Fruit fly (Drosophila melanogaster): Measurements from ENCODE around the gene Cp19.

The Cp19 gene

DNA sequence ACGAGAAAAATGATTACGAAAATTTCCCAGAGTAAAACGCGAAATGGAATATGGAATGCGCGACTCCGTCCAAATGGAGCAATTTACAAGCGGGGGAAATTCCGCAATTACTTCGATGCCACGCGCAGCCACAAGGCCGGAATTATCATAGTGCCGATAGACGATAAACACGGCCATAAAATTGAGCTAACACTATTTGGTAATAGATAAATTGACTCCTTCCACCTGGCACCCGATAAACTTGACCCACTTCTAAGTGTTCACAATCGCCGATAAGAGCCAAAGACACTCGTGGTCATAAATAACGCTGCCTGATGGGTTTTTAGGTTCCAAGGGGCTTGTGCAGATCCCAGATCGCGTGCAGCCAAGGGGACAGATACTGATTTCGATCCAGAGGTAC, 22.6 kb upstream of the Cp19 start (continued):
- TF ChIP-seq nom (GFP tag; optimal IDR thresholded peaks at IDR 0.05) (no peak), lola (GFP tag; optimal IDR thresholded peaks at IDR 0.05) (no peak), hkb (optimal IDR thresholded peaks at IDR 0.05) (no peak), hkb (GFP tag; IDR thresholded peaks at IDR 0.05) (no peak), trh (GFP tag; optimal IDR thresholded peaks at IDR 0.05) (no peak), Taf1 (GFP tag; IDR thresholded peaks at IDR 0.05) (no peak), CG8290 (GFP tag; optimal IDR thresholded peaks at IDR 0.05) (no peak), CG8290 (tag; optimal IDR thresholded peaks at IDR 0.05) (peak in 1 of 2 experiments; percentile 2), CG15073 (GFP tag; optimal IDR thresholded peaks at IDR 0.05) (no peak), zen (tag; optimal IDR thresholded peaks at IDR 0.05) (no peak)

DNA sequence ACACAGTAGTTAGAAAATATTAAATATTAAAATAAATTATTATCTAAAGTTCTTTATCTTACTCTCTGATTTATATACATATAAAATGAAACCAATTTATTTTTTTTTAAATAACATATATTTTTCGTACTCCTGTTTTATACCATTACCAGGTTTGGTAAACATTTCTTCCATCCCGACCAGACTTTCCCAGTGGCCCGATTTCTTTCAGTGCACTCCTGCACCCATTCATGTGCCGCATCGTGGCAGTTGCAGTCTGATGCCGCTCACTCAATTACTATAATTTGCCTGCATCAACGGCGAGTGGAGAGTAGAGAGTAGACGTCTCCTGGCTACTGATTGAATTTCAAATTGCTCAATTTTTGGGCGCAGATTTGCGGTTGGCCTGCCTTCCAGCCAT, 21.8 kb upstream of the Cp19 start:
- TF ChIP-seq Gug (GFP tag; IDR thresholded peaks at IDR 0.05) (0 out of 4 replicates have a peak, but pooled peaks have one; percentile 13), CG17361 (GFP tag; IDR thresholded peaks at IDR 0.05) (0 out of 3 replicates have a peak, but pooled peaks have one; percentile 34), CG10565 (GFP tag; optimal IDR thresholded peaks at IDR 0.05) (no peak), tup (GFP tag; optimal IDR thresholded peaks at IDR 0.05) (no peak), Rfx (GFP tag; IDR thresholded peaks at IDR 0.05) (0 out of 2 replicates have a peak, but pooled peaks have one; percentile 15), CG11456 (GFP tag; IDR thresholded peaks at IDR 0.05) (0 out of 3 replicates have a peak, but pooled peaks have one; percentile 37), Chrac-16 (GFP tag; optimal IDR thresholded peaks at IDR 0.05) (no peak), Aef1 (GFP tag; IDR thresholded peaks at IDR 0.05) (0 out of 3 replicates have a peak, but pooled peaks have one; percentile 18), gem (tag; optimal IDR thresholded peaks at IDR 0.05) (peak; percentile 6)

DNA sequence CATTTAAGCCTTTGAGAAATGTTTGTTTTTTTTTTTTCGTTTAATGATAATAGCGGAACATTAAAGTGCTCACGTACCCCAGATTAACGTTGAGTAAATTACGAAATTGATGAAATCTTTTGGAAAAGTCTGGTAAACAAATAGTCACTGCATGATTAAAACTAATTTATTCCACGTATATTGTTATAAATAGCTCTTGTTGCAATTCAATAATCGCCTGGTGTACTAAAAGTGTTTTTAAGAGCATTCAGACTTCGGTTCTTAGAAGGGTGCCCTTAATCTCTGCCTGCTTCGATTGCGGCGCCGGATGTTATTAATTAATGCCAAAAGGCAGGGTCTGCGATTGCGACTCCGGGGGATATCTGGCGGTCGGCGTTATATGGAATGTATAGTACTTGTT, 20.8 kb upstream of the Cp19 start:
- no peak for TF ChIP-seq mirr (GFP tag; optimal IDR thresholded peaks at IDR 0.05)
- no peak for TF ChIP-seq Ets97D (GFP tag; optimal IDR thresholded peaks at IDR 0.05)
- peak; percentile 25 for TF ChIP-seq D19A (tag; optimal IDR thresholded peaks at IDR 0.05)
- no peak for TF ChIP-seq CG34224 (GFP tag; IDR thresholded peaks at IDR 0.05; ENCODE audit: partially characterized antibody)
- peak; percentile 35; the same call in 2 of the 3 replicates for TF ChIP-seq row (GFP tag; IDR thresholded peaks at IDR 0.05)
- TF ChIP-seq Xbp1 (GFP tag; optimal IDR thresholded peaks at IDR 0.05), result no peak
- TF ChIP-seq sob (GFP tag; IDR thresholded peaks at IDR 0.05), result no peak
- no peak for TF ChIP-seq Hr78 (GFP tag; optimal IDR thresholded peaks at IDR 0.05)
- TF ChIP-seq CG7556 (GFP tag; optimal IDR thresholded peaks at IDR 0.05), result no peak
- no peak for TF ChIP-seq odd (GFP tag; optimal IDR thresholded peaks at IDR 0.05)
- no peak for TF ChIP-seq sima (GFP tag; optimal IDR thresholded peaks at IDR 0.05)
- peak; percentile 11 for TF ChIP-seq gem (tag; optimal IDR thresholded peaks at IDR 0.05)
- no peak for TF ChIP-seq CTCF (GFP tag; optimal IDR thresholded peaks at IDR 0.05)
- no peak for TF ChIP-seq Antp (GFP tag; optimal IDR thresholded peaks at IDR 0.05)
- 0 out of 3 replicates have a peak, but pooled peaks have one; percentile 37 for TF ChIP-seq dysf (GFP tag; IDR thresholded peaks at IDR 0.05)
- no peak for TF ChIP-seq CG14965 (GFP tag; optimal IDR thresholded peaks at IDR 0.05; ENCODE audit: borderline replicate concordance)
- peak; percentile 27; the same call in 1 of the 2 replicates for TF ChIP-seq GATAe (GFP tag; conservative IDR thresholded peaks at IDR 0.05)
- peak; percentile 61 for TF ChIP-seq CG2120 (GFP tag; optimal IDR thresholded peaks at IDR 0.05)
- TF ChIP-seq CG9817 (tag; optimal IDR thresholded peaks at IDR 0.05), result no peak
- no peak for TF ChIP-seq hkb (optimal IDR thresholded peaks at IDR 0.05)
- TF ChIP-seq hkb (GFP tag; IDR thresholded peaks at IDR 0.05), result no peak
- TF ChIP-seq CG13775 (GFP tag; optimal IDR thresholded peaks at IDR 0.05), result no peak
- peak; percentile 11 for TF ChIP-seq CG12155 (GFP tag; optimal IDR thresholded peaks at IDR 0.05)
- 0 out of 2 replicates have a peak, but pooled peaks have one; percentile 36 for TF ChIP-seq CG10321 (GFP tag; IDR thresholded peaks at IDR 0.05)
- no peak for TF ChIP-seq CG7839 (tag; optimal IDR thresholded peaks at IDR 0.05)
- no peak for TF ChIP-seq ci (GFP tag; IDR thresholded peaks at IDR 0.05)
- no peak for TF ChIP-seq pzg (GFP tag; optimal IDR thresholded peaks at IDR 0.05)
- no peak for TF ChIP-seq E2f2 (GFP tag; IDR thresholded peaks at IDR 0.05)
- TF ChIP-seq wdn (GFP tag; IDR thresholded peaks at IDR 0.05), result no peak
- TF ChIP-seq sug (tag; optimal IDR thresholded peaks at IDR 0.05), result peak; percentile 84
- TF ChIP-seq nerfin-2 (GFP tag; IDR thresholded peaks at IDR 0.05; ENCODE audit: partially characterized antibody), result no peak
- no peak for TF ChIP-seq Atf3 (GFP tag; optimal IDR thresholded peaks at IDR 0.05)
- TF ChIP-seq stc (GFP tag; IDR thresholded peaks at IDR 0.05), result no peak
